Worm (Caenorhabditis elegans) whole organism, young adult: ENCODE measurements around the gene fbxa-218.

Source experiments
- B0019.2 ChIP-seq: fragments of 200-800 bp; sonication (Bioruptor generic); conservative IDR thresholded peaks from 2 replicates; pipeline ENCODE4 v1.3.6; 2022; ENCODE audit warnings: missing genetic modification reagents, missing genetic modification characterization, missing compliant biosample characterization
- Y56A3A.18 ChIP-seq: fragments of 200-800 bp; sonication (Bioruptor generic); IDR thresholded peaks from 2 replicates; pipeline ENCODE4 v1.3.6; 2022; ENCODE audit warnings: missing genetic modification reagents, missing genetic modification characterization, missing compliant biosample characterization
- Y67H2A.10 ChIP-seq: fragments of 200-800 bp; sonication (Bioruptor generic); conservative IDR thresholded peaks from 2 replicates; pipeline ENCODE4 v1.3.6; 2022; ENCODE audit warnings: missing genetic modification reagents, missing genetic modification characterization, missing compliant biosample characterization
- Y79H2A.3 ChIP-seq: fragments of 200-800 bp; sonication (Bioruptor generic); conservative IDR thresholded peaks from 2 replicates; pipeline ENCODE4 v1.3.6; 2022; ENCODE audit warnings: missing genetic modification reagents, missing genetic modification characterization, missing compliant biosample characterization
- ama-1 ChIP-seq, 3 experiments: fragments of 150-350 bp in 1 of 3; sonication (generic microtip) in 2 of 3; optimal IDR thresholded peaks; 2 replicates each; lab custom pipeline; 2014 to 2018; ENCODE audit warnings: missing biosample characterization in 2 of 3, missing genetic modification characterization in 2 of 3, missing genetic modification reagents in 2 of 3
- cebp-2 ChIP-seq: fragments of 200-800 bp; sonication (Bioruptor generic); IDR thresholded peaks from 2 replicates; pipeline ENCODE4 v1.3.6; 2022; ENCODE audit warnings: missing genetic modification characterization, missing compliant biosample characterization
- efl-1 ChIP-seq: fragments of 150-350 bp; optimal IDR thresholded peaks from 2 replicates; lab custom pipeline; 2014; ENCODE audit warnings: missing biosample characterization, missing genetic modification reagents, missing genetic modification characterization
- lag-1 ChIP-seq: fragments of 200-800 bp; sonication (Bioruptor generic); IDR thresholded peaks from 2 replicates; pipeline ENCODE4 v1.3.6; 2022; ENCODE audit warnings: missing genetic modification reagents, missing genetic modification characterization, missing compliant biosample characterization
- mes-4 ChIP-seq: sonication (generic microtip); optimal IDR thresholded peaks from 2 replicates; lab custom pipeline; 2016; ENCODE audit warnings: missing genotype, missing genetic modification characterization, missing compliant biosample characterization
- pha-4 ChIP-seq: fragments of 150-350 bp; sonication (generic microtip); optimal IDR thresholded peaks from 2 replicates; lab custom pipeline; 2014; ENCODE audit warnings: missing biosample characterization, missing genetic modification reagents, missing genetic modification characterization
- snpc-4 ChIP-seq, 5 experiments: fragments of 150-350 bp in 1 of 5; sonication (generic microtip) in 4 of 5; optimal IDR thresholded peaks; 2 replicates each; lab custom pipeline; 2014 to 2018; ENCODE audit warnings: missing genetic modification characterization in 5 of 5, missing biosample characterization in 3 of 5, antibody characterized with exemption in 2 of 5, mild to moderate bottlenecking in 2 of 5, missing compliant biosample characterization in 2 of 5, missing genotype in 2 of 5, moderate library complexity in 2 of 5, missing genetic modification reagents in 1 of 5

DNA sequence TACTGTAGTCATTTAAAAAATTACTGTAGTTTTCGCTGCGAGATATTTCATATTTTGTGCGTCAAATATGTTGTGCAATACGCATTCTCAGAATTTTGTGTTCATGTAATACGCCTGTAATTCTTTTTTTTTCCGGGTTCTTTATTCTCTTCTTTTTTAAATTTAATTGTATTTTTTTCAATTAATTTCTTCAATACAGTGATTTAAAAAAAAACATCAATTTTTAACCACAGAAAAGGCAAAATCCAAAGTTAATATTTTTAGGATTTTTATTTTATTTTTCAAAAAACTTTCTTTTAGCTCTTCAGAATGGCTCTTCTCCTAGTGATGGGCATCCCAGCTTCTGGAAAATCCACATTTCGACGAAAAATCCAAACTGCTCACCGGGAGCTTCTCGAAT, 30.0 kb downstream of the fbxa-218 start, which contains the start of gene pstk-1:
- TF ChIP-seq efl-1 (no peak), Y79H2A.3 (GFP tag; lab: Robert Waterston, UW) (no peak), snpc-4 (GFP tag; optimal IDR thresholded peaks at IDR 0.05; lab: Kevin White, UChicago) (no peak), snpc-4 (tag; optimal IDR thresholded peaks at IDR 0.05; lab: Kevin White, UChicago) (no peak), Y56A3A.18 (no peak), lag-1 (no peak), mes-4 (tag; lab: Kevin White, UChicago) (no peak), pha-4 (tag; lab: Kevin White, UChicago) (no peak), cebp-2 (GFP tag; lab: Robert Waterston, UW) (no peak), ama-1 (optimal IDR thresholded peaks at IDR 0.05; lab: Kevin White, UChicago) (no peak), ama-1 (GFP tag; optimal IDR thresholded peaks at IDR 0.05; lab: Kevin White, UChicago) (no peak), B0019.2 (GFP tag; lab: Robert Waterston, UW) (no peak), Y67H2A.10 (GFP tag; lab: Robert Waterston, UW) (no peak)
